Worm (Caenorhabditis elegans): ENCODE results near the gene rfc-3.

Gene rfc-3

ce11 chrIV:13095462-13095861, at the start of gene rfc-3:
Gene rfc-3, plus strand, starts transcription at chrIV:13095762.
- no peak for TF ChIP-seq unc-62 (GFP tag; optimal IDR thresholded peaks at IDR 0.05)

ce11 chrIV:13046848-13047247, 48.7 kb upstream of the rfc-3 start, which contains the start of gene scl-9:
Gene scl-9, plus strand, starts transcription at chrIV:13047148.
- no peak for TF ChIP-seq unc-62 (GFP tag; optimal IDR thresholded peaks at IDR 0.05)

ce11 chrIV:13048157-13048556, 47.4 kb upstream of the rfc-3 start, which contains the start of gene scl-10:
Gene scl-10, plus strand, starts transcription at chrIV:13048457.
- TF ChIP-seq unc-62 (GFP tag; optimal IDR thresholded peaks at IDR 0.05) = no peak

ce11 chrIV:13051073-13051472, 44.5 kb upstream of the rfc-3 start, which contains the start of gene scl-11:
Gene scl-11, plus strand, starts transcription at chrIV:13051373.
- no peak for TF ChIP-seq unc-62 (GFP tag; optimal IDR thresholded peaks at IDR 0.05)

- no peak for TF ChIP-seq unc-62 (GFP tag; optimal IDR thresholded peaks at IDR 0.05)
Measured at ce11 chrIV:13052568-13052967, 43.0 kb upstream of the rfc-3 start, which contains the start of gene F49E11.7. Gene F49E11.7, plus strand, starts transcription at chrIV:13052868.

ce11 chrIV:13056026-13056425, 39.5 kb upstream of the rfc-3 start, which contains the start of gene scl-1:
Gene scl-1, plus strand, starts transcription at chrIV:13056326.
- TF ChIP-seq unc-62 (GFP tag; optimal IDR thresholded peaks at IDR 0.05) = no peak

ce11 chrIV:13057418-13057817, 38.1 kb upstream of the rfc-3 start, which contains the start of gene scl-2:
Gene scl-2, plus strand, starts transcription at chrIV:13057710.
- TF ChIP-seq unc-62 (GFP tag; optimal IDR thresholded peaks at IDR 0.05) = no peak

- no peak for TF ChIP-seq unc-62 (GFP tag; optimal IDR thresholded peaks at IDR 0.05)
Measured at ce11 chrIV:13059284-13059683, 36.3 kb upstream of the rfc-3 start, which contains the start of gene scl-3. Gene scl-3, plus strand, starts transcription at chrIV:13059584.

- TF ChIP-seq unc-62 (GFP tag; optimal IDR thresholded peaks at IDR 0.05) = no peak
Measured at ce11 chrIV:13063714-13064113, 31.8 kb upstream of the rfc-3 start, which contains the start of gene scl-5. Gene scl-5, plus strand, starts transcription at chrIV:13064014.

- TF ChIP-seq unc-62 (GFP tag; optimal IDR thresholded peaks at IDR 0.05) = no peak
Measured at ce11 chrIV:13066044-13066443, 29.5 kb upstream of the rfc-3 start.

ce11 chrIV:13067200-13067599, 28.4 kb upstream of the rfc-3 start, which contains the start of gene col-131:
Gene col-131, minus strand, starts transcription at chrIV:13067300.
- TF ChIP-seq unc-62 (GFP tag; optimal IDR thresholded peaks at IDR 0.05) = no peak

ce11 chrIV:13068451-13068850, 27.1 kb upstream of the rfc-3 start, which contains the start of gene scl-6:
Gene scl-6, plus strand, starts transcription at chrIV:13068751.
- TF ChIP-seq unc-62 (GFP tag; optimal IDR thresholded peaks at IDR 0.05) = no peak

- no peak for TF ChIP-seq unc-62 (GFP tag; optimal IDR thresholded peaks at IDR 0.05)
Measured at ce11 chrIV:13070142-13070541, 25.4 kb upstream of the rfc-3 start, which contains the start of gene scl-7. Gene scl-7, plus strand, starts transcription at chrIV:13070442.

ce11 chrIV:13071445-13071844, 24.1 kb upstream of the rfc-3 start, which contains the start of gene scl-8:
Gene scl-8, plus strand, starts transcription at chrIV:13071745.
- no peak for TF ChIP-seq unc-62 (GFP tag; optimal IDR thresholded peaks at IDR 0.05)

- TF ChIP-seq unc-62 (GFP tag; optimal IDR thresholded peaks at IDR 0.05) = no peak
Measured at ce11 chrIV:13075625-13076252, 19.8 kb upstream of the rfc-3 start.

ce11 chrIV:13076620-13077019, 18.9 kb upstream of the rfc-3 start, which contains the start of gene C39E9.7:
Gene C39E9.7, minus strand, starts transcription at chrIV:13076720.
- TF ChIP-seq unc-62 (GFP tag; optimal IDR thresholded peaks at IDR 0.05) = no peak

ce11 chrIV:13077694-13078093, 17.9 kb upstream of the rfc-3 start:
- no peak for TF ChIP-seq unc-62 (GFP tag; optimal IDR thresholded peaks at IDR 0.05)

All from whole organism, dauer.